Worm (Caenorhabditis elegans): Measurements from ENCODE around the gene ZK262.9.

The ZK262.9 gene

DNA sequence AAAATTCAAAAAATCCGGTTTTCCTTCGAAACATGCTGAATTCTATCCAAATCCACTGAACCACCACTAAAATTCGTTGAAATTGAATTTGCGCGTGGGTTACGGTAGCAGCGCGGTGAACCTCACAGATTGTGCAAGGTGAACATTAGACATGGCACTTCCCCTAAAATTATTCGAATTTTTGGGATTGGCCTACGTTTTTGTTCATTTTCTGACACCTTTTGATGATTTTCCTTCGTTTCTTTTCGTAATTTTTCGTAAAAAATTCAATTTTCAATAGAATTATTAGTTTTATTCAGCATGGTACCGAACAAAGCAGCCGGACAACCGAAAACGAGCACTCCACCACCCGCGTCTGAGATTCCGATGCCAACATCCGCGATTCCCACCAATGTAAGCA, 1.5 kb upstream of the ZK262.9 start, which contains the start of gene ZK262.8:
Gene ZK262.8 (plus strand): TSS at position 301 of the 400 bp plus-strand sequence.
- TF ChIP-seq mes-4 (tag; optimal IDR thresholded peaks at IDR 0.05) (no peak), F52B5.7 (tag; optimal IDR thresholded peaks at IDR 0.05) (no peak), mxl-1 (tag; optimal IDR thresholded peaks at IDR 0.05) (no peak), dox-1 (GFP tag; IDR thresholded peaks at IDR 0.05) (no peak), nhr-120 (GFP tag; IDR thresholded peaks at IDR 0.05) (no peak), K12H6.12 (tag; optimal IDR thresholded peaks at IDR 0.05) (no peak), rpc-1 (optimal IDR thresholded peaks at IDR 0.05) (no peak), rpc-1 (tag; optimal IDR thresholded peaks at IDR 0.05) (no peak), F33H1.4 (GFP tag; IDR thresholded peaks at IDR 0.05) (no peak), aptf-2 (GFP tag; conservative IDR thresholded peaks at IDR 0.05) (no peak), ceh-79 (tag; optimal IDR thresholded peaks at IDR 0.05) (no peak), F23B12.7 (tag; optimal IDR thresholded peaks at IDR 0.05; ENCODE audit: insufficient read depth) (no peak), hlh-26 (GFP tag; conservative IDR thresholded peaks at IDR 0.05) (no peak), madf-8 (GFP tag; conservative IDR thresholded peaks at IDR 0.05) (no peak), nfya-2 (GFP tag; IDR thresholded peaks at IDR 0.05) (no peak), bed-1 (GFP tag; IDR thresholded peaks at IDR 0.05) (no peak), rcor-1 (GFP tag; IDR thresholded peaks at IDR 0.05) (no peak), unc-62 (GFP tag; optimal IDR thresholded peaks at IDR 0.05) (no peak), Y53F4B.3 (GFP tag; IDR thresholded peaks at IDR 0.05) (no peak), nfya-1 (tag; optimal IDR thresholded peaks at IDR 0.05; ENCODE audit: borderline replicate concordance, insufficient read depth) (no peak)

DNA sequence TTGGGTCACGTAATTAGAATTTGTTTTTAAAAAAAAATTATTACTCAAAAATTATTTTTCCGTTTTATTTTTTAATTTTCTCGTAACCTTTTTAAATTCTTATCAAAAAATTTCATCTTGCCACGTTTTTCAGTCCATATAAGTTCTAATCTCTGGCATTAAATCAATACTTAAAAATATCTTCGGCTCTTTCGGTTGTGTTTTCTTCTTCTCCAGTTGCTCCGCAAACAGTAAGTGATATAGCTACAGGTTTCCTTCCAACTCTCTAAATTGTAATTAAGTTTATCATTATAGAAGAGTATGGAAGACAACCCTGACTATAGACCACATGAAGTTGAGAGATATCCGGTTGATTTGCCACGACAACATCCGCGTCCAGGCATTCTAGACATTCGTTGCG, 4.5 kb downstream of the ZK262.9 start, which contains the start of gene ZK228.1:
Gene ZK228.1 (plus strand): TSS at position 301 of the 400 bp plus-strand sequence.
- no peak for TF ChIP-seq dpl-1 (GFP tag; optimal IDR thresholded peaks at IDR 0.05)
- no peak for TF ChIP-seq ztf-25 (GFP tag; IDR thresholded peaks at IDR 0.05)
- no peak for TF ChIP-seq nfya-1 (tag; optimal IDR thresholded peaks at IDR 0.05; ENCODE audit: borderline replicate concordance, insufficient read depth)
- no peak for TF ChIP-seq B0035.1 (tag; optimal IDR thresholded peaks at IDR 0.05)
- no peak for TF ChIP-seq bed-2 (GFP tag; IDR thresholded peaks at IDR 0.05)
- TF ChIP-seq nhr-120 (GFP tag; IDR thresholded peaks at IDR 0.05), result no peak
- no peak for TF ChIP-seq pbrm-1 (GFP tag; IDR thresholded peaks at IDR 0.05)
- TF ChIP-seq ceh-40 (GFP tag; IDR thresholded peaks at IDR 0.05), result no peak
- TF ChIP-seq ceh-58 (GFP tag; IDR thresholded peaks at IDR 0.05), result no peak
- TF ChIP-seq hlh-12 (tag; optimal IDR thresholded peaks at IDR 0.05), result no peak
- TF ChIP-seq F55B11.4 (tag; optimal IDR thresholded peaks at IDR 0.05; ENCODE audit: borderline replicate concordance, insufficient read depth), result no peak
- no peak for TF ChIP-seq lag-1 (GFP tag; IDR thresholded peaks at IDR 0.05)
- no peak for TF ChIP-seq rec-8 (tag; optimal IDR thresholded peaks at IDR 0.05)
- no peak for TF ChIP-seq F52B5.7 (tag; optimal IDR thresholded peaks at IDR 0.05)
- no peak for TF ChIP-seq ztf-3 (GFP tag; optimal IDR thresholded peaks at IDR 0.05)
- TF ChIP-seq aptf-2 (GFP tag; conservative IDR thresholded peaks at IDR 0.05), result no peak
- no peak for TF ChIP-seq mel-28 (tag; optimal IDR thresholded peaks at IDR 0.05; ENCODE audit: borderline replicate concordance)
- TF ChIP-seq ceh-100 (GFP tag; IDR thresholded peaks at IDR 0.05), result no peak
- no peak for TF ChIP-seq madf-3 (GFP tag; IDR thresholded peaks at IDR 0.05)
- no peak for TF ChIP-seq mcd-1 (GFP tag; IDR thresholded peaks at IDR 0.05)

DNA sequence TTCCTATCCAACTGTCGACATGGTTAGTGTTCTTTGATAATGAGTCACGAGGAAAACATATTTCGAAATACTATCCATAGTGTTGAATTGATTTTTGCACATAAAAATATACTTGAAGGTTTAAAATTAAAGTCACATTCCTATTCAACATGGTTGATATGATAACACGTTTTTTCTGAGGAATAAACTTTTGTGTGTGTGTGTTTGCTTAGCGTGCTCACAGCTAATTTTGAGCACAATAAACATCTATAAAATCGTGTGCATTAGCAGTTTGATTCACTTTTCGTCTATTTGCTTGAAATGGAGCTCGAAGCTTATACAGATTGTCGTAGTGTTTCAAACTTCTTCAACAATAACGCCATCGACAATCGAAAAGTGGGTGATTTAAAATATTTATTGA, 17.0 kb downstream of the ZK262.9 start, which contains the start of gene ZK228.10:
Gene ZK228.10 (plus strand): TSS at position 301 of the 400 bp plus-strand sequence.
- TF ChIP-seq chd-7 (tag; optimal IDR thresholded peaks at IDR 0.05) (no peak), gei-17 (GFP tag; optimal IDR thresholded peaks at IDR 0.05) (no peak), T26A5.8 (tag; optimal IDR thresholded peaks at IDR 0.05) (no peak), ama-1 (optimal IDR thresholded peaks at IDR 0.05) (no peak), ama-1 (GFP tag; optimal IDR thresholded peaks at IDR 0.05) (no peak), D2030.7 (GFP tag; IDR thresholded peaks at IDR 0.05) (no peak), lsy-27 (tag; optimal IDR thresholded peaks at IDR 0.05; ENCODE audit: borderline replicate concordance, insufficient read depth) (no peak), xnd-1 (tag; optimal IDR thresholded peaks at IDR 0.05) (no peak), madf-6 (GFP tag; IDR thresholded peaks at IDR 0.05) (no peak), dpff-1 (tag; optimal IDR thresholded peaks at IDR 0.05) (no peak), K12H6.12 (tag; optimal IDR thresholded peaks at IDR 0.05) (no peak), B0019.2 (GFP tag; conservative IDR thresholded peaks at IDR 0.05) (no peak), dox-1 (GFP tag; IDR thresholded peaks at IDR 0.05) (no peak), nhr-120 (GFP tag; IDR thresholded peaks at IDR 0.05) (no peak), mes-4 (tag; optimal IDR thresholded peaks at IDR 0.05) (no peak), K11D2.4 (GFP tag; IDR thresholded peaks at IDR 0.05) (no peak), ztf-28 (GFP tag; IDR thresholded peaks at IDR 0.05) (no peak)

Data from whole organism, young adult.